Fruit fly (Drosophila melanogaster) whole organism, wandering third instar larva: Measurements from ENCODE around the gene IKKbeta.

Source experiments
- GATAd ChIP-seq: sonication (Bioruptor generic); optimal IDR thresholded peaks from 2 replicates; lab custom pipeline; 2016; ENCODE audit warnings: missing biosample characterization, missing genetic modification characterization
- HLH106 ChIP-seq: fragments of 200-800 bp; optimal IDR thresholded peaks from 3 replicates; lab custom pipeline; 2019; ENCODE audit warnings: missing biosample characterization, mild to moderate bottlenecking, missing genetic modification characterization, moderate library complexity
- Hr78 ChIP-seq: fragments of >200 bp; optimal IDR thresholded peaks from 2 replicates; lab custom pipeline; 2017; ENCODE audit warnings: missing biosample characterization, missing genetic modification characterization
- OdsH ChIP-seq: fragments of 200-800 bp; sonication (Bioruptor generic); optimal IDR thresholded peaks from 2 replicates; lab custom pipeline; 2016; ENCODE audit warnings: missing biosample characterization, mild to moderate bottlenecking, missing genetic modification characterization
- br ChIP-seq: fragments of 200-800 bp; sonication (Bioruptor generic); optimal IDR thresholded peaks from 2 replicates; lab custom pipeline; 2016; ENCODE audit warnings: missing biosample characterization, missing genetic modification characterization
- dsf ChIP-seq: sonication (Bioruptor generic); optimal IDR thresholded peaks from 2 replicates; lab custom pipeline; 2016; ENCODE audit warnings: missing biosample characterization, missing genetic modification characterization, borderline replicate concordance
- h ChIP-seq: fragments of 200-800 bp; sonication (Bioruptor generic); optimal IDR thresholded peaks from 3 replicates; lab custom pipeline; 2016; ENCODE audit warnings: missing biosample characterization, mild to moderate bottlenecking, missing genetic modification characterization
- psq ChIP-seq: fragments of 200-800 bp; sonication (Bioruptor generic); optimal IDR thresholded peaks from 3 replicates; lab custom pipeline; 2017; ENCODE audit warnings: missing biosample characterization, mild to moderate bottlenecking, missing genetic modification characterization, moderate library complexity
- sage ChIP-seq: fragments of 200-800 bp; sonication (Bioruptor generic); optimal IDR thresholded peaks from 2 replicates; lab custom pipeline; 2016; ENCODE audit warnings: missing biosample characterization, mild to moderate bottlenecking, missing genetic modification characterization
- usp ChIP-seq: fragments of >200 bp; optimal IDR thresholded peaks from 2 replicates; lab custom pipeline; 2017; ENCODE audit warnings: missing biosample characterization, missing genetic modification characterization

- TF ChIP-seq h (GFP tag; lab: Kevin White, UChicago) (no peak), Hr78 (no peak), dsf (GFP tag; lab: Kevin White, UChicago) (no peak), br (no peak), usp (GFP tag; lab: Kevin White, UChicago) (no peak), psq (GFP tag; lab: Kevin White, UChicago) (no peak), HLH106 (tag; lab: Kevin White, UChicago) (no peak), OdsH (no peak), GATAd (GFP tag; lab: Kevin White, UChicago) (no peak), sage (no peak)
Measured at dm6 chr3R:16024110-16024509, 25.1 kb downstream of the IKKbeta start.
